Worm (Caenorhabditis elegans) whole organism, mixed stage, embryonic: ENCODE data around the gene ZC376.8.

Experiments used
- elt-3 ChIP-seq: fragments of 150-350 bp; optimal IDR thresholded peaks from 2 replicates; lab custom pipeline; 2014; ENCODE audit warnings: missing biosample characterization, missing genetic modification characterization
- nhr-12 ChIP-seq: fragments of 150-350 bp; optimal IDR thresholded peaks from 2 replicates; lab custom pipeline; 2014; ENCODE audit warnings: missing biosample characterization, missing genetic modification characterization
- nhr-237 ChIP-seq: fragments of 150-350 bp; optimal IDR thresholded peaks from 2 replicates; lab custom pipeline; 2014; ENCODE audit warnings: missing biosample characterization, missing genetic modification characterization
- nhr-28 ChIP-seq: fragments of 150-350 bp; optimal IDR thresholded peaks from 2 replicates; lab custom pipeline; 2014; ENCODE audit warnings: missing biosample characterization, missing genetic modification characterization
- nhr-76 ChIP-seq: sonication (generic microtip); optimal IDR thresholded peaks from 2 replicates; lab custom pipeline; 2017; ENCODE audit warnings: missing biosample characterization, missing genetic modification characterization
- snpc-4 ChIP-seq: fragments of 150-350 bp; optimal IDR thresholded peaks from 2 replicates; lab custom pipeline; 2014; ENCODE audit warnings: missing biosample characterization, missing genetic modification characterization
- sptf-1 ChIP-seq: sonication (generic microtip); optimal IDR thresholded peaks from 2 replicates; lab custom pipeline; 2017; ENCODE audit warnings: mild to moderate bottlenecking, missing genetic modification characterization, moderate library complexity, missing compliant biosample characterization
- unc-39 ChIP-seq: fragments of 150-350 bp; optimal IDR thresholded peaks from 2 replicates; lab custom pipeline; 2014; ENCODE audit warnings: missing biosample characterization, missing genetic modification characterization
- unc-62 ChIP-seq: fragments of 150-350 bp; optimal IDR thresholded peaks from 2 replicates; lab custom pipeline; 2014; ENCODE audit warnings: missing biosample characterization, missing genetic modification reagents, missing genetic modification characterization

DNA sequence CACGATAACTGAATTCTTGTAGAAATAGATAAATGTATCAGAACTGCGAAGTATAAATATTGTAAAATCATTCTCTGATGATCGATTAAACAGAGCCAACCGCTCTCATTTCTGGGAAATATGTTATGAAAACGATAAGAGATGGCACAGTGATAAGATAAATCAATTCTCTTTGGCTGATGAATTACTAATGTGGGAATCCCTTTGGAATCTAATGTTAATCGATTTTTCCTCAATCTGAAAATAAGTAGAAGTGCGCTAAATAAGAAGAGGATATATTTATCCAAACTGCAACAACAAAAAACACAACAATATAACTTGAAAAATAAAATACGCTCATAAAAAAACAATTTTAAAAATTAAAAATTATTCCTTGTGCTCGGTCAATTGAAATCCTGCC lies 2.8 kb downstream of the ZC376.8 start, which contains the start of gene cest-2.3:
- TF ChIP-seq nhr-28 (tag; lab: Kevin White, UChicago) (no peak), nhr-237 (tag; lab: Kevin White, UChicago) (no peak), sptf-1 (tag; lab: Kevin White, UChicago) (no peak), elt-3 (tag; lab: Kevin White, UChicago) (no peak), snpc-4 (tag; lab: Kevin White, UChicago) (no peak), unc-62 (GFP tag; lab: Kevin White, UChicago) (no peak), unc-39 (tag; lab: Kevin White, UChicago) (no peak), nhr-12 (tag; lab: Kevin White, UChicago) (no peak), nhr-76 (tag; lab: Kevin White, UChicago) (no peak)
